Fruit fly (Drosophila melanogaster): ENCODE results near the gene Gr10b.

Gene Gr10b

DNA sequence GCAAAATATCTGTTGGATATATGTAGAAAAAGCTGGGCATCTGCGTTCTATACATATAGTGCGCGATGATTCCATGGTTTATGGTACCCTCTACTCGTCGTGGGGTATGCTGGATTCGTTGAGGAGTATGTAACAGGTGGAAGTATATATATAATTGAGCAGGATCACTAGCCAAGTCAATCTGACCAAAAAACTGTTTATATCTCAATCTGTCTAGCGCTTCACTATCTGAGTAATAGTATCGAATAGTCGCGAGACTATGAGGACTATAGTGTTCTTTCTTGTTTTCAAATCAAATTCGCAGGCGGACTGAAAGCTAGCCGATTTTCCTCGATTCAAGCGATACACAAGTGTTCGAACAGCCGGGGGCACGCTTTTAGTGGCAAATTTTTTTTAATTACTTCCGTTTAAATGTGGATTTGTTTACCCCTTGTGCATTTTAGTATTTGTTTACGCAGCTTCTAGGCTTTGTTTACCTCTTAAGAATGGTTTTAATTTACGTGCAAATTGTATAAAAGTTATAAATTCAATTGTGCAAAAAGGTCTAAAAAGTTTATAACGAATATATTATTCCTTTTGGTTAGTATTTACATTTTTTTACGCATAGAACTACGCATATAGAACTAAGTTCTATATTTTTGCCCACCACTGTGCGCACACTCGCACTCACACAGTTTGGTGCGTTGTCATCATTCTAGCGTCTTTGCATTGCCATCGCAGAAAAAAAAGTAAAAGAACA lies 22.2 kb downstream of the Gr10b start (continued):
- TF ChIP-seq Lpt (GFP tag; optimal IDR thresholded peaks at IDR 0.05), result no peak
- TF ChIP-seq CG2889 (GFP tag; IDR thresholded peaks at IDR 0.05), result peak; percentile 88
- TF ChIP-seq ham (GFP tag; IDR thresholded peaks at IDR 0.05), result peak; percentile 67; the same call in 1 of the 2 replicates
- peak; percentile 70 for TF ChIP-seq CG8924 (tag; optimal IDR thresholded peaks at IDR 0.05)
- peak; percentile 6 for TF ChIP-seq fd64A (GFP tag; optimal IDR thresholded peaks at IDR 0.05)
- peak; percentile 39 for TF ChIP-seq CG7928 (GFP tag; optimal IDR thresholded peaks at IDR 0.05)
- TF ChIP-seq pfk (GFP tag; optimal IDR thresholded peaks at IDR 0.05), result no peak
- TF ChIP-seq Blimp-1 (GFP tag; optimal IDR thresholded peaks at IDR 0.05), result peak; percentile 60
- peak; percentile 46 for TF ChIP-seq Ravus (GFP tag; IDR thresholded peaks at IDR 0.05)
- TF ChIP-seq GATAe (GFP tag; conservative IDR thresholded peaks at IDR 0.05), result peak; percentile 50
- peak; percentile 79 for TF ChIP-seq CG18262 (tag; optimal IDR thresholded peaks at IDR 0.05)
- TF ChIP-seq row (GFP tag; IDR thresholded peaks at IDR 0.05), result peak; percentile 90
- TF ChIP-seq pb (GFP tag; optimal IDR thresholded peaks at IDR 0.05), result peak; percentile 79
- TF ChIP-seq CG1647 (GFP tag; optimal IDR thresholded peaks at IDR 0.05), result peak; percentile 77
- TF ChIP-seq Max (GFP tag; optimal IDR thresholded peaks at IDR 0.05), result peak; percentile 66
- TF ChIP-seq otp (GFP tag; IDR thresholded peaks at IDR 0.05), result peak; percentile 59; the same call in 2 of the 3 replicates
- peak; percentile 84 for TF ChIP-seq Dip3 (GFP tag; optimal IDR thresholded peaks at IDR 0.05)
- TF ChIP-seq ttk (GFP tag; IDR thresholded peaks at IDR 0.05), result peak; percentile 82
- TF ChIP-seq Hey (tag; optimal IDR thresholded peaks at IDR 0.05), result peak; percentile 5
- no peak for TF ChIP-seq ftz-f1 (GFP tag; optimal IDR thresholded peaks at IDR 0.05)
- peak; percentile 75 for TF ChIP-seq CG14050 (GFP tag; IDR thresholded peaks at IDR 0.05)
- TF ChIP-seq CG15269 (tag; optimal IDR thresholded peaks at IDR 0.05), result peak; percentile 81
- peak; percentile 54 for TF ChIP-seq ATbp (GFP tag; optimal IDR thresholded peaks at IDR 0.05)
- TF ChIP-seq toy (GFP tag; IDR thresholded peaks at IDR 0.05), result peak; percentile 72
- no peak for TF ChIP-seq MESR4 (GFP tag; optimal IDR thresholded peaks at IDR 0.05)
- TF ChIP-seq Ssrp (tag; optimal IDR thresholded peaks at IDR 0.05), result peak; percentile 62
- peak; percentile 77 for TF ChIP-seq pnt (GFP tag; optimal IDR thresholded peaks at IDR 0.05)
- peak; percentile 60; the same call in 1 of the 2 replicates for TF ChIP-seq dan (GFP tag; IDR thresholded peaks at IDR 0.05)
- peak; percentile 77 for TF ChIP-seq her (GFP tag; optimal IDR thresholded peaks at IDR 0.05)
- peak; percentile 67 for TF ChIP-seq Gsc (GFP tag; IDR thresholded peaks at IDR 0.05)
- TF ChIP-seq CG10543 (GFP tag; optimal IDR thresholded peaks at IDR 0.05), result peak; percentile 26
- TF ChIP-seq CG7271 (tag; optimal IDR thresholded peaks at IDR 0.05), result no peak
- TF ChIP-seq pzg (GFP tag; optimal IDR thresholded peaks at IDR 0.05), result peak; percentile 4
- TF ChIP-seq twi (tag; optimal IDR thresholded peaks at IDR 0.05), result peak; percentile 42
- peak; percentile 49 for TF ChIP-seq tin (GFP tag; optimal IDR thresholded peaks at IDR 0.05)
- TF ChIP-seq gce (GFP tag; IDR thresholded peaks at IDR 0.05), result peak; percentile 65; the same call in 2 of the 3 replicates
- peak; percentile 42 for TF ChIP-seq CG4707 (GFP tag; optimal IDR thresholded peaks at IDR 0.05)
- TF ChIP-seq CG15479 (GFP tag; optimal IDR thresholded peaks at IDR 0.05), result no peak
- peak; percentile 92 for TF ChIP-seq vvl (GFP tag; IDR thresholded peaks at IDR 0.05)
- TF ChIP-seq Oaz (GFP tag; IDR thresholded peaks at IDR 0.05), result peak; percentile 63
- peak; percentile 10 for TF ChIP-seq CG3163 (GFP tag; optimal IDR thresholded peaks at IDR 0.05)
- TF ChIP-seq CG11695 (GFP tag; IDR thresholded peaks at IDR 0.05), result peak; percentile 72
- TF ChIP-seq CG15514 (GFP tag; optimal IDR thresholded peaks at IDR 0.05), result peak; percentile 67
- peak; percentile 79 for TF ChIP-seq CG30431 (GFP tag; optimal IDR thresholded peaks at IDR 0.05)
- peak; percentile 63 for TF ChIP-seq tx (GFP tag; optimal IDR thresholded peaks at IDR 0.05)
- TF ChIP-seq ap (GFP tag; IDR thresholded peaks at IDR 0.05), result peak; percentile 74
- TF ChIP-seq ssp (GFP tag; IDR thresholded peaks at IDR 0.05), result peak; percentile 70
- TF ChIP-seq sisA (GFP tag; IDR thresholded peaks at IDR 0.05), result peak; percentile 86
- TF ChIP-seq HmgD (GFP tag; optimal IDR thresholded peaks at IDR 0.05), result peak; percentile 9
- TF ChIP-seq CG13775 (GFP tag; optimal IDR thresholded peaks at IDR 0.05), result peak; percentile 69
